Fruit fly (Drosophila melanogaster): ENCODE measurements around the gene CG5412.
A peak's percentile ranks its signal among the peaks of the same experiment; 100 is the strongest.

CG5412 gene

DNA sequence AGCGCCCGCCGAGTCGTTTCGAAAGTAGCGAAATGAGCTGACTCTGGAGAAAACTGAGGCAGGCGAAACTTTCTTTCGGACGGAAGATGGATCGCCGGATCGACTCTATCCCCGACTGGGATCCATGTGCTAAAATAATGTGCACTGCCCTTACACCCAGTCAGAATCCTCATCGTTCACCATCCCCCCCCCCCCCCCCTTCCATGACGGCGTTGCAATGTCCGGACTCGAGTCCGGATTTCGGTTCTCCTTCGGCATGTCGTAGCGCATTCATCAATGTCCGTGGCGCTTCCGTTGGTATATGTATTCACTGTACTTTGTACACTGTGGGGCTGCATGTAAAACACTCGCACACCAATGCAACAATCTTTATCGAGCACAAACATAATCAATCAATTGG, 28.2 kb downstream of the CG5412 start:
- TF ChIP-seq Hr96 (GFP tag; optimal IDR thresholded peaks at IDR 0.05) (no peak), bab1 (GFP tag; optimal IDR thresholded peaks at IDR 0.05) (no peak), CG7101 (tag; optimal IDR thresholded peaks at IDR 0.05) (no peak), tj (GFP tag; optimal IDR thresholded peaks at IDR 0.05) (no peak), pad (GFP tag; optimal IDR thresholded peaks at IDR 0.05) (no peak), Mnt (GFP tag; optimal IDR thresholded peaks at IDR 0.05) (no peak), ovo (GFP tag; optimal IDR thresholded peaks at IDR 0.05) (no peak), toe (GFP tag; optimal IDR thresholded peaks at IDR 0.05) (no peak), CG33017 (tag; optimal IDR thresholded peaks at IDR 0.05) (no peak)

DNA sequence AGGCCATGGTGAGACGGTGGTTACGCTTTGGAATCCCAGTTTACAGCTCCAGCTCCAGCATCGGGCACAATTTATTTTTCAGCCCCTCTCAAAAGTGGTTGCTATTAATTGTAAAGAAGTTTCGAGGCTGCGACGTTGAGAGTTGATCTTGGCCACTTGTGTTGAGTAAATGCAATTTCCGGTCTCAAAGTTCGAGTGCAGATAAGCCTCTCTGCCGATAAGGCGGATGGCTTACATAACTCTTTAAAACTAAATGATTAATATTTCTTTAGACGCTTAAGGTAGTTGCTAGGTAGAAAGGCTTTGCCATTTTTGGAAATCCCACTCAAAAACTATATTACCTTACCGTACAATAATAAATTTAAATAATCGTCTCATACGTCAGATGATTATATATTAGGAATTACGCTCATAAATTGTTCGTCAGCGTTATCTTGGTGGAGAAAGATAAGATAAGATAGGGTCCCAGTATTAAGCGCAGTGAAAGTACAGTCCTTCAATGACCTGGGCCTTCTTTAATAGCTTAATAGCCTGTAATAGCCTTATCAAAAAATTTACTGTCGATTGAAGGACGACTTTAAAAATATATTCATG, 28.8 kb downstream of the CG5412 start:
- TF ChIP-seq Clk (GFP tag; optimal IDR thresholded peaks at IDR 0.05): no peak
- TF ChIP-seq CG7101 (tag; optimal IDR thresholded peaks at IDR 0.05): no peak
- peak; percentile 32 for TF ChIP-seq CG5204 (GFP tag; optimal IDR thresholded peaks at IDR 0.05)
- peak; percentile 78 for TF ChIP-seq kay (GFP tag; ENCODE audit: borderline replicate concordance)
- peak; percentile 25 for TF ChIP-seq CG33017 (tag; optimal IDR thresholded peaks at IDR 0.05)

DNA sequence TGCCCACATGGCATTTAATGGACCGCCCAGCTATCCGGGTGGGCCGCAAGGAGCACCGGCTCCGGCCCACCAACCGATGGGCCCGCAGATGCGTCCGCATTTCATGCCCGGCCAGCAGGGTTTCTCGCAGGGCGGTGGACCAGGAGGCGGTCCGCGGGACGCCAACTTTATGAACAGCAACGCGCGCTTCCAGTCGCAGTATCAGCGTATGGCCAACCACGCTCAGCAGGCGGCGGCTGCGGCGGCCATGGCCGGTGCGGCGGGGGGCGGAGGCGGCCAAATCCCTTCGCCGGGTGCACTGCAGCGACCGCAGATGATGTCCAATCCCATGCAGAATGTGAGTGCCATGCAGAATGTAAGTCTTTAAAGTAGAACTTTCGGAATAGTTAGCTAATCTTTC, 31.3 kb downstream of the CG5412 start:
- TF ChIP-seq CG12768 (GFP tag; optimal IDR thresholded peaks at IDR 0.05) (no peak), tj (GFP tag; optimal IDR thresholded peaks at IDR 0.05) (no peak), bab1 (GFP tag; optimal IDR thresholded peaks at IDR 0.05) (no peak), CG7101 (tag; optimal IDR thresholded peaks at IDR 0.05) (no peak), Hr96 (GFP tag; optimal IDR thresholded peaks at IDR 0.05) (no peak), cnc (optimal IDR thresholded peaks at IDR 0.05) (no peak), ovo (GFP tag; optimal IDR thresholded peaks at IDR 0.05) (no peak), cic (GFP tag; optimal IDR thresholded peaks at IDR 0.05) (no peak), CG7045 (GFP tag; optimal IDR thresholded peaks at IDR 0.05) (no peak), toe (GFP tag; optimal IDR thresholded peaks at IDR 0.05) (no peak), CG5204 (GFP tag; optimal IDR thresholded peaks at IDR 0.05) (no peak), Crg-1 (GFP tag; optimal IDR thresholded peaks at IDR 0.05) (no peak), Clk (GFP tag; optimal IDR thresholded peaks at IDR 0.05) (no peak), pad (GFP tag; optimal IDR thresholded peaks at IDR 0.05) (no peak)

DNA sequence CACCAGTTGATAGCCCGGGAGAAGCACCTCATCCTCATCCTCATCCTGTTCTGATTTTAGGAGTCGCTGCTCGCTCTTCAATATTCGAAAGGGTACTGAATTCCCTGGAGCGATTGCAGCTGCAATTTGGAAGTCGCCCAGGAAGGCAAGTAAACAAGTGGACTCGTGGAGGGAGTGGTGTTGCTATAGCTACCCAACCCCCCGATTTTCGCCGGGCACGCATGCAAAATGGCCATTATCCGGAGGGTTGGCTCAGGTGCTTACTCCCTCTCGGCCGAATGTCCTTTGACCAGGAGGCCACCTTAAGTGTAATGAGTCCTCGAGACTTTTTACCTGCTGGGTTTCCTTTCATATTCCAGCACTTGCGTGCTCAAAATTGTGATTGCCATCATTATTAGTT, 39.9 kb downstream of the CG5412 start, which contains the start of gene CG15923:
CG15923 (minus strand) TSS at position 101 of the 400 bp plus-strand sequence.
- no peak for TF ChIP-seq CG1620 (GFP tag; optimal IDR thresholded peaks at IDR 0.05)
- TF ChIP-seq cic (GFP tag; optimal IDR thresholded peaks at IDR 0.05): no peak
- TF ChIP-seq pad (GFP tag; optimal IDR thresholded peaks at IDR 0.05): no peak
- TF ChIP-seq kay (GFP tag; ENCODE audit: borderline replicate concordance): no peak
- TF ChIP-seq Crg-1 (GFP tag; optimal IDR thresholded peaks at IDR 0.05): no peak
- TF ChIP-seq CG7101 (tag; optimal IDR thresholded peaks at IDR 0.05): no peak
- TF ChIP-seq Mnt (GFP tag; optimal IDR thresholded peaks at IDR 0.05): no peak
- TF ChIP-seq CG5204 (GFP tag; optimal IDR thresholded peaks at IDR 0.05): no peak
- no peak for TF ChIP-seq tj (GFP tag; optimal IDR thresholded peaks at IDR 0.05)

DNA sequence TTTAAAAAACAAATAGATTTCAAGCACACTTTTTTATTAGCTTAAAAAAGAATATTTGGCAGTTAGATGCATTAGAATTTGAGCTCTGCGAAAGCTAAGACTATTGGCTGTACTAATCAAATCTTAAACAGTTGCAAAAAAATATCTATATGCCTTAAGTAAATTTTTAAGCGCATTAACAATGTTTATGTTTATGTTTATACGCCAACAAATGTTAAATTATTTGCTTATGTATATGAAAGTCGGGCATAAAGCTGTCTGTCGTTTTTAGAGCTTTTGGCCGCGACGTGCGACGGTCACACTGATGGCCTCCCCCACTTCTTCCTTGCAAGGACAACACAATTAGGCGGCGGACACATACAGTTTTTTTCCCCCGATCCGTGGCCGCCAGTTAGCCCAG, 40.7 kb downstream of the CG5412 start, which contains the start of gene CG5466:
CG5466 (plus strand) TSS at position 301 of the 400 bp plus-strand sequence.
- no peak for TF ChIP-seq Mnt (GFP tag; optimal IDR thresholded peaks at IDR 0.05)
- no peak for TF ChIP-seq Clk (GFP tag; optimal IDR thresholded peaks at IDR 0.05)
- no peak for TF ChIP-seq pad (GFP tag; optimal IDR thresholded peaks at IDR 0.05)
- no peak for TF ChIP-seq CG1620 (GFP tag; optimal IDR thresholded peaks at IDR 0.05)
- TF ChIP-seq CG7045 (GFP tag; optimal IDR thresholded peaks at IDR 0.05): no peak

DNA sequence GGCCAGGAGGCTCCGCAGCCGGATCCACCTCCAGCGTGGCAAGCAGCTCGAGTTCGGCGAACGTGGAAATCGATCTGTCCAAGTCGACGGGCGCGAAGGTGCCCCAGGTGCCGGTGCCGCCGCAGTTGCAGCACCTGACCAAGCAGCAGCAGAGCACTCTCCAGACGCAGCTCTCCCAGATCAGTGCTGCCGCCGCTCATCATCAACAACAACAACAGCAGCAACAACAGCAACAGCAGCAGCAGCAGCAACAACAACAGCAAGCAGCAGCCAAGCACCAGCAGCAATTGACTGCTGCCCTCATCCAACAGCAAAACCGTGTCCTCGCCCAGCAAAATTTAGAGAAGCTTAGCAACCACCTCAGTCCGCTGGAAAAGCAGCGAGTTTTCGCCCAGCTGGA, 42.1 kb downstream of the CG5412 start:
- TF ChIP-seq CG11617 (GFP tag; optimal IDR thresholded peaks at IDR 0.05) (no peak), CG33017 (tag; optimal IDR thresholded peaks at IDR 0.05) (no peak), cnc (optimal IDR thresholded peaks at IDR 0.05) (no peak), bab1 (GFP tag; optimal IDR thresholded peaks at IDR 0.05) (no peak), toe (GFP tag; optimal IDR thresholded peaks at IDR 0.05) (no peak), pad (GFP tag; optimal IDR thresholded peaks at IDR 0.05) (no peak), ovo (GFP tag; optimal IDR thresholded peaks at IDR 0.05) (no peak), CG1620 (GFP tag; optimal IDR thresholded peaks at IDR 0.05) (no peak)

DNA sequence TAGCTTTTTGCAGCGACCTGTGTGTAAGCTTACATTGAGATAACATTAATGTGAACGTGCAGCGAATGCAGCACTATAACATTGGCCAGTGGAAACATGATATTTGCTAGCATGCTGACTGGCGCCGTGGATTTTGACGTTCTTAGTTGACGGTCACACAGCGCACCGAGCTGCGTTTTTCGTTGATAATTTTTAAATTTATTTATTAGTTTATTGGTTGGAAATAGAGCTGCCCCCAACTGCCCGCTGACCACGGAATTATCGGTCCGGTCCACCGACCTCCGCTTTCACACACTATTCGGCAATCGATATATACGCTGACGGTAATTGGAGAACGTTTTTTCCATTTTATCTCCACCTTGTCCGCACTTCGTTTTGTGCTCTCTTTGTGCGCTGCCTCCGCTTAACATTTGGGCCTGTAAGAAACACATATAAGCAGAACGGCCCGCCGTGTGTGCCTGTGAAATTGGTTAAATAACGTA, 45.0 kb downstream of the CG5412 start, which contains the start of gene H:
H (plus strand) TSS at position 134 of the 482 bp plus-strand sequence.
- TF ChIP-seq CG7101 (tag; optimal IDR thresholded peaks at IDR 0.05): no peak
- TF ChIP-seq ovo (GFP tag; optimal IDR thresholded peaks at IDR 0.05): no peak
- no peak for TF ChIP-seq pad (GFP tag; optimal IDR thresholded peaks at IDR 0.05)
- TF ChIP-seq cnc (optimal IDR thresholded peaks at IDR 0.05): no peak
- TF ChIP-seq cic (GFP tag; optimal IDR thresholded peaks at IDR 0.05): no peak
- TF ChIP-seq CG7045 (GFP tag; optimal IDR thresholded peaks at IDR 0.05): no peak
- no peak for TF ChIP-seq CG5204 (GFP tag; optimal IDR thresholded peaks at IDR 0.05)
- no peak for TF ChIP-seq Crg-1 (GFP tag; optimal IDR thresholded peaks at IDR 0.05)
- TF ChIP-seq CG11617 (GFP tag; optimal IDR thresholded peaks at IDR 0.05): peak; percentile 52
- peak; percentile 48 for TF ChIP-seq Mnt (GFP tag; optimal IDR thresholded peaks at IDR 0.05)
- no peak for TF ChIP-seq kay (GFP tag; ENCODE audit: borderline replicate concordance)
- TF ChIP-seq CG12768 (GFP tag; optimal IDR thresholded peaks at IDR 0.05): no peak
- TF ChIP-seq tj (GFP tag; optimal IDR thresholded peaks at IDR 0.05): peak; percentile 22
- no peak for TF ChIP-seq toe (GFP tag; optimal IDR thresholded peaks at IDR 0.05)
- no peak for TF ChIP-seq CG1620 (GFP tag; optimal IDR thresholded peaks at IDR 0.05)
